Worm (Caenorhabditis elegans) whole organism, mixed stage, embryonic: ENCODE measurements around the gene clec-234.

Experiments
- M03D4.4 ChIP-seq: sonication (generic microtip); optimal IDR thresholded peaks from 2 replicates; lab custom pipeline; 2017; ENCODE audit warnings: mild to moderate bottlenecking, missing genetic modification characterization, missing compliant biosample characterization
- bed-3 ChIP-seq: fragments of 200-800 bp; sonication (Bioruptor generic); optimal IDR thresholded peaks from 3 replicates; lab custom pipeline; 2018; ENCODE audit warnings: mild to moderate bottlenecking, missing genetic modification characterization, moderate library complexity, missing compliant biosample characterization
- blmp-1 ChIP-seq: fragments of 150-350 bp; optimal IDR thresholded peaks from 2 replicates; lab custom pipeline; 2014; ENCODE audit warnings: missing biosample characterization, missing genetic modification characterization
- ceh-39 ChIP-seq: fragments of 150-350 bp; optimal IDR thresholded peaks from 2 replicates; lab custom pipeline; 2014; ENCODE audit warnings: missing biosample characterization, missing genetic modification characterization
- ceh-83 ChIP-seq: fragments of 200-800 bp; sonication (Bioruptor generic); optimal IDR thresholded peaks from 2 replicates; lab custom pipeline; 2018; ENCODE audit warnings: mild to moderate bottlenecking, missing genetic modification characterization, missing compliant biosample characterization
- ces-1 ChIP-seq: fragments of 150-350 bp; optimal IDR thresholded peaks from 2 replicates; lab custom pipeline; 2014; ENCODE audit warnings: missing biosample characterization, missing genetic modification reagents, missing genetic modification characterization
- cnd-1 ChIP-seq: fragments of 200-800 bp; sonication (Bioruptor generic); optimal IDR thresholded peaks from 2 replicates; lab custom pipeline; 2018; ENCODE audit warnings: mild to moderate bottlenecking, missing genetic modification characterization, missing compliant biosample characterization
- drap-1 ChIP-seq: fragments of 200-800 bp; sonication (Bioruptor generic); optimal IDR thresholded peaks from 3 replicates; lab custom pipeline; 2018; ENCODE audit warnings: mild to moderate bottlenecking, missing genetic modification characterization, missing compliant biosample characterization
- elt-1 ChIP-seq: sonication (generic microtip); optimal IDR thresholded peaks from 2 replicates; lab custom pipeline; 2017; ENCODE audit warnings: missing genetic modification characterization, mild to moderate bottlenecking, missing compliant biosample characterization, antibody characterized with exemption, moderate library complexity, borderline replicate concordance; ENCODE audit not compliant: insufficient read depth
- elt-3 ChIP-seq: fragments of 150-350 bp; optimal IDR thresholded peaks from 2 replicates; lab custom pipeline; 2014; ENCODE audit warnings: missing biosample characterization, missing genetic modification characterization
- flh-1 ChIP-seq: fragments of 200-800 bp; sonication (Bioruptor generic); optimal IDR thresholded peaks from 2 replicates; lab custom pipeline; 2018; ENCODE audit warnings: mild to moderate bottlenecking, missing genetic modification characterization, moderate library complexity, missing compliant biosample characterization
- ham-2 ChIP-seq: fragments of 200-800 bp; sonication (Bioruptor generic); optimal IDR thresholded peaks from 2 replicates; lab custom pipeline; 2018; ENCODE audit warnings: mild to moderate bottlenecking, missing genetic modification characterization, missing compliant biosample characterization
- hlh-1 ChIP-seq: fragments of 150-350 bp; optimal IDR thresholded peaks from 2 replicates; lab custom pipeline; 2014; ENCODE audit warnings: missing biosample characterization, missing genetic modification reagents, missing genetic modification characterization
- lsy-2 ChIP-seq: fragments of 150-350 bp; optimal IDR thresholded peaks from 2 replicates; lab custom pipeline; 2014; ENCODE audit warnings: missing biosample characterization, missing genetic modification characterization
- mab-5 ChIP-seq: fragments of 150-350 bp; optimal IDR thresholded peaks from 2 replicates; lab custom pipeline; 2014; ENCODE audit warnings: missing biosample characterization, missing genetic modification characterization
- mep-1 ChIP-seq: fragments of 150-350 bp; optimal IDR thresholded peaks from 2 replicates; lab custom pipeline; 2017; ENCODE audit warnings: missing biosample characterization, missing genetic modification reagents, missing genetic modification characterization, inconsistent platforms
- mls-2 ChIP-seq: sonication (generic microtip); optimal IDR thresholded peaks from 2 replicates; lab custom pipeline; 2016; ENCODE audit warnings: mild to moderate bottlenecking, missing genetic modification characterization, moderate library complexity, missing compliant biosample characterization
- nhr-12 ChIP-seq: fragments of 150-350 bp; optimal IDR thresholded peaks from 2 replicates; lab custom pipeline; 2014; ENCODE audit warnings: missing biosample characterization, missing genetic modification characterization
- nhr-2 ChIP-seq: fragments of 150-350 bp; optimal IDR thresholded peaks from 2 replicates; lab custom pipeline; 2014; ENCODE audit warnings: missing biosample characterization, missing genetic modification characterization
- nhr-237 ChIP-seq: fragments of 150-350 bp; optimal IDR thresholded peaks from 2 replicates; lab custom pipeline; 2014; ENCODE audit warnings: missing biosample characterization, missing genetic modification characterization
- nhr-28 ChIP-seq: fragments of 150-350 bp; optimal IDR thresholded peaks from 2 replicates; lab custom pipeline; 2014; ENCODE audit warnings: missing biosample characterization, missing genetic modification characterization
- nhr-76 ChIP-seq: sonication (generic microtip); optimal IDR thresholded peaks from 2 replicates; lab custom pipeline; 2017; ENCODE audit warnings: missing biosample characterization, missing genetic modification characterization
- pha-4 ChIP-seq: fragments of 150-350 bp; optimal IDR thresholded peaks from 2 replicates; lab custom pipeline; 2018; ENCODE audit warnings: missing biosample characterization, missing genetic modification reagents, missing genetic modification characterization
- sem-2 ChIP-seq: fragments of 200-800 bp; sonication (Bioruptor generic); optimal IDR thresholded peaks from 2 replicates; lab custom pipeline; 2018; ENCODE audit warnings: mild to moderate bottlenecking, missing genetic modification characterization, missing compliant biosample characterization
- snpc-4 ChIP-seq: fragments of 150-350 bp; optimal IDR thresholded peaks from 2 replicates; lab custom pipeline; 2014; ENCODE audit warnings: missing biosample characterization, missing genetic modification characterization
- sptf-1 ChIP-seq: sonication (generic microtip); optimal IDR thresholded peaks from 2 replicates; lab custom pipeline; 2017; ENCODE audit warnings: mild to moderate bottlenecking, missing genetic modification characterization, moderate library complexity, missing compliant biosample characterization
- tbx-8 ChIP-seq: fragments of 200-800 bp; sonication (Bioruptor generic); optimal IDR thresholded peaks from 2 replicates; lab custom pipeline; 2018; ENCODE audit warnings: mild to moderate bottlenecking, missing genetic modification characterization, moderate library complexity, missing compliant biosample characterization
- unc-120 ChIP-seq: sonication (generic microtip); optimal IDR thresholded peaks from 2 replicates; lab custom pipeline; 2017; ENCODE audit warnings: missing genetic modification characterization, missing compliant biosample characterization; ENCODE audit not compliant: poor library complexity, severe bottlenecking
- unc-39 ChIP-seq: fragments of 150-350 bp; optimal IDR thresholded peaks from 2 replicates; lab custom pipeline; 2014; ENCODE audit warnings: missing biosample characterization, missing genetic modification characterization
- unc-62 ChIP-seq: fragments of 150-350 bp; optimal IDR thresholded peaks from 2 replicates; lab custom pipeline; 2014; ENCODE audit warnings: missing biosample characterization, missing genetic modification reagents, missing genetic modification characterization
- zip-8 ChIP-seq: fragments of 150-350 bp; optimal IDR thresholded peaks from 2 replicates; lab custom pipeline; 2014; ENCODE audit warnings: missing biosample characterization, missing genetic modification characterization
- ztf-11 ChIP-seq: fragments of 150-350 bp; optimal IDR thresholded peaks from 2 replicates; lab custom pipeline; 2014; ENCODE audit warnings: missing biosample characterization, missing genetic modification characterization

Gene clec-234

ce11 chrV:16447735-16448134 lies 14.4 kb upstream of the clec-234 start, which contains the start of gene T08G3.13:
TSS of gene T08G3.13 (plus strand) at chrV:16448035.
- no peak for TF ChIP-seq lsy-2 (tag; lab: Kevin White, UChicago)
- TF ChIP-seq flh-1 (GFP tag; lab: Kevin White, UChicago), result no peak
- TF ChIP-seq sptf-1 (tag; lab: Kevin White, UChicago), result no peak
- TF ChIP-seq ceh-39, result no peak

- TF ChIP-seq blmp-1 (tag; lab: Kevin White, UChicago) (no peak), nhr-28 (tag; lab: Kevin White, UChicago) (no peak), elt-3 (tag; lab: Kevin White, UChicago) (no peak), drap-1 (GFP tag; lab: Kevin White, UChicago) (no peak), lsy-2 (tag; lab: Kevin White, UChicago) (no peak), mls-2 (tag; lab: Kevin White, UChicago) (no peak), flh-1 (GFP tag; lab: Kevin White, UChicago) (no peak), unc-62 (no peak), pha-4 (tag; lab: Kevin White, UChicago) (no peak), nhr-237 (tag; lab: Kevin White, UChicago) (no peak), ceh-83 (GFP tag; lab: Kevin White, UChicago) (no peak), tbx-8 (GFP tag; lab: Kevin White, UChicago) (no peak), zip-8 (tag; lab: Kevin White, UChicago) (no peak), cnd-1 (tag; lab: Kevin White, UChicago) (no peak), mep-1 (no peak), hlh-1 (tag; lab: Kevin White, UChicago) (no peak), ces-1 (GFP tag; lab: Kevin White, UChicago) (no peak)
Measured at ce11 chrV:16446191-16446590, 12.8 kb upstream of the clec-234 start.

DNA sequence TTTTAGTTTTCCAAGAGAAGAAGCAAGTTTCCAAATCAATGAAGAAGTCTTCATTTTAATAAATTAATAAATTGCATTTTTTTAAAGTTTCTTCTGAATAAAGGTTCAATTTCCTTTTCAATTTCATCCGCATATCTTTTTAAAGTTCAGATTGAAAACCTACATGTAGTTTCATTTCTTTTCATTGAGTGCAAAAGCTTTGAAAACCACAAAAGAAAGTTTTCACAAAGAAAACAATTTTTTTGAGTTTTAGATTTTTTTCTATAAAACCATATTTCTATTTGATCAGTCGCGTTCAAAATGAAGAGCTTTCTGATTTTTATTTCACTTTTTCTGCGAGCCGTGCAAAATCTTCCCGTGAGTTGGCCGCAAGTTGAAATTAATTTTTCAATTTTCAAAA lies 12.3 kb upstream of the clec-234 start, which contains the start of gene T08G3.6:
T08G3.6 (plus strand) TSS at position 301 of the 400 bp plus-strand sequence.
- TF ChIP-seq pha-4 (tag; lab: Kevin White, UChicago), result no peak
- no peak for TF ChIP-seq unc-39 (tag; lab: Kevin White, UChicago)
- TF ChIP-seq elt-1 (tag; lab: Kevin White, UChicago), result no peak
- no peak for TF ChIP-seq unc-120
- no peak for TF ChIP-seq cnd-1 (tag; lab: Kevin White, UChicago)
- no peak for TF ChIP-seq bed-3 (GFP tag; lab: Kevin White, UChicago)
- TF ChIP-seq mep-1, result no peak
- no peak for TF ChIP-seq sem-2 (GFP tag; lab: Kevin White, UChicago)
- no peak for TF ChIP-seq nhr-2

DNA sequence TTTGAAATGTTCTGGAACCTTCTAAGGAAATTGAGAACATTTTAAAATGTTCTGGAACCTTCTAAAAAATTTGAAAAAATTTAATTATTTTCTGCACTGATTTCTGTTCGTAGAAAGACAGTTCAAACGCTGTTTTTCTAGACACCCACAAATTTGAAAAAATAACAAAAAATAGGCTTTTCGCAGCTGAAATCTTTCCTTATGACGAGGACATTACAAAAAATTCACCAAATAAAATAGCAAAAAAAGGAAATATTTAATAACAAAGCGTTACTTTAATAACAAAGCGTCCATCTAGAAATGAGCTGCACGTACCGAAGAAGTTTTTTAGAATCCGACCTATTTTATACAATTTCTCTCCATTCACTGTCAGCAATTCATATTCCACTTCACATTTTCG lies 10.3 kb upstream of the clec-234 start, which contains the start of gene srh-141:
srh-141 (plus strand) TSS at position 301 of the 400 bp plus-strand sequence.
- TF ChIP-seq sptf-1 (tag; lab: Kevin White, UChicago) (no peak), mab-5 (no peak), tbx-8 (GFP tag; lab: Kevin White, UChicago) (no peak), ceh-39 (no peak), zip-8 (tag; lab: Kevin White, UChicago) (no peak), snpc-4 (no peak), nhr-2 (no peak), nhr-12 (no peak), drap-1 (GFP tag; lab: Kevin White, UChicago) (no peak), M03D4.4 (tag; lab: Kevin White, UChicago) (no peak), unc-62 (no peak), cnd-1 (tag; lab: Kevin White, UChicago) (no peak), ceh-83 (GFP tag; lab: Kevin White, UChicago) (no peak), ztf-11 (tag; lab: Kevin White, UChicago) (no peak), ham-2 (GFP tag; lab: Kevin White, UChicago) (no peak)

DNA sequence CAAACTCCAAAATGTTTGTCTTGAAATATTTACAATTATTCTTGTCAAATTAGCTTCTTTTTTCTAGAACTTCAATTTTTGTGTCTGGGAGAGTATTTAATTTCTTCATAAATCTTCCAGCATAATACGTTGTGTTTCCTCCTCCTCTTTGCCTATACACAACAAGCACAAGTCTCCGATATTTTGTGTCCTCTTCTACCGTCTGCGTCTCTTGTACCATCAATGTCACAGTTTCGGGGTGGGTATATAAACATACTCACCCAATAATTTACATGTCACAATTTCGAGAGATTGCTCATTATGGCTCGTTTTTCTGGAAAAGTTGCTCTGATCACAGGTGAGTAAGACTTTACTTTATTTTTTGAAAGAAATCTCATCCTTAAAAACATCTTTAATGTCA lies 4.2 kb upstream of the clec-234 start, which contains the start of gene F26D2.15:
F26D2.15 (plus strand) TSS at position 301 of the 400 bp plus-strand sequence.
- TF ChIP-seq unc-62 (no peak), tbx-8 (GFP tag; lab: Kevin White, UChicago) (no peak), snpc-4 (no peak), unc-120 (no peak), nhr-76 (tag; lab: Kevin White, UChicago) (no peak), blmp-1 (tag; lab: Kevin White, UChicago) (no peak), hlh-1 (tag; lab: Kevin White, UChicago) (no peak), elt-3 (tag; lab: Kevin White, UChicago) (no peak)
